Worm (Caenorhabditis elegans) whole organism, L3 larva: Measurements from ENCODE around the gene srh-83.
A peak's percentile ranks its signal among the peaks of the same experiment; 100 is the strongest.

Experiments
- aly-2 ChIP-seq: fragments of 150-350 bp; optimal IDR thresholded peaks from 2 replicates; lab custom pipeline; 2014; ENCODE audit warnings: missing biosample characterization, missing genetic modification characterization
- ceh-16 ChIP-seq: sonication (generic microtip); optimal IDR thresholded peaks from 2 replicates; lab custom pipeline; 2017; ENCODE audit warnings: missing biosample characterization, missing genetic modification characterization
- ceh-28 ChIP-seq: fragments of 150-350 bp; optimal IDR thresholded peaks from 2 replicates; lab custom pipeline; 2014; ENCODE audit warnings: missing biosample characterization, missing genetic modification reagents, missing genetic modification characterization
- egl-27 ChIP-seq: sonication (generic microtip); optimal IDR thresholded peaks from 4 replicates; lab custom pipeline; 2017; ENCODE audit warnings: missing biosample characterization, missing genetic modification reagents, missing genetic modification characterization
- egl-5 ChIP-seq: fragments of 150-350 bp; optimal IDR thresholded peaks from 2 replicates; lab custom pipeline; 2017; ENCODE audit warnings: missing biosample characterization, missing genetic modification reagents, missing genetic modification characterization, inconsistent platforms
- elt-1 ChIP-seq: fragments of 150-350 bp; optimal IDR thresholded peaks from 2 replicates; lab custom pipeline; 2014; ENCODE audit warnings: missing biosample characterization, missing genetic modification characterization
- elt-2 ChIP-seq: sonication (generic microtip); optimal IDR thresholded peaks from 2 replicates; lab custom pipeline; 2016; ENCODE audit warnings: missing genetic modification reagents, mild to moderate bottlenecking, missing genetic modification characterization, missing compliant biosample characterization
- elt-3 ChIP-seq, 3 experiments: fragments of 150-350 bp in 1 of 3; sonication (generic microtip) in 2 of 3; optimal IDR thresholded peaks; 2 replicates in 2 of 3; 4 replicates in 1 of 3; lab custom pipeline; 2014 to 2017; ENCODE audit warnings: missing biosample characterization in 3 of 3, missing genetic modification characterization in 3 of 3
- eor-1 ChIP-seq, 2 experiments: fragments of 150-350 bp; optimal IDR thresholded peaks; 2 replicates each; lab custom pipeline; 2014 to 2018; ENCODE audit warnings: missing biosample characterization in 2 of 2, missing genetic modification characterization in 2 of 2
- fkh-10 ChIP-seq: sonication (generic microtip); optimal IDR thresholded peaks from 2 replicates; lab custom pipeline; 2017; ENCODE audit warnings: missing biosample characterization, missing genetic modification reagents, missing genetic modification characterization
- fkh-2 ChIP-seq: fragments of 150-350 bp; optimal IDR thresholded peaks from 2 replicates; lab custom pipeline; 2014; ENCODE audit warnings: missing biosample characterization, missing genetic modification reagents, missing genetic modification characterization
- fos-1 ChIP-seq: fragments of 150-350 bp; optimal IDR thresholded peaks from 2 replicates; lab custom pipeline; 2014; ENCODE audit warnings: missing biosample characterization, missing genetic modification characterization
- jun-1 ChIP-seq: fragments of 150-350 bp; optimal IDR thresholded peaks from 2 replicates; lab custom pipeline; 2014; ENCODE audit warnings: missing biosample characterization, missing genetic modification reagents, missing genetic modification characterization
- lin-15B ChIP-seq: fragments of 150-350 bp; optimal IDR thresholded peaks from 2 replicates; lab custom pipeline; 2014; ENCODE audit warnings: missing biosample characterization, missing genetic modification characterization
- lsy-12 ChIP-seq: sonication (generic microtip); optimal IDR thresholded peaks from 2 replicates; lab custom pipeline; 2016; ENCODE audit warnings: mild to moderate bottlenecking, missing genetic modification characterization, missing compliant biosample characterization
- mdl-1 ChIP-seq: fragments of 150-350 bp; optimal IDR thresholded peaks from 2 replicates; lab custom pipeline; 2014; ENCODE audit warnings: missing biosample characterization, missing genetic modification characterization
- mml-1 ChIP-seq: fragments of 150-350 bp; sonication (generic microtip); optimal IDR thresholded peaks from 3 replicates; lab custom pipeline; 2014; ENCODE audit warnings: missing biosample characterization, missing genetic modification characterization
- nfya-1 ChIP-seq: sonication (generic microtip); optimal IDR thresholded peaks from 2 replicates; lab custom pipeline; 2017; ENCODE audit warnings: missing genetic modification characterization, mild to moderate bottlenecking, missing compliant biosample characterization, antibody characterized with exemption, moderate library complexity; ENCODE audit not compliant: insufficient read depth
- nhr-11 ChIP-seq: fragments of 150-350 bp; optimal IDR thresholded peaks from 2 replicates; lab custom pipeline; 2014; ENCODE audit warnings: missing biosample characterization, missing genetic modification characterization
- nhr-237 ChIP-seq: fragments of 150-350 bp; optimal IDR thresholded peaks from 2 replicates; lab custom pipeline; 2014; ENCODE audit warnings: missing biosample characterization, missing genetic modification characterization
- nhr-28 ChIP-seq: fragments of 150-350 bp; optimal IDR thresholded peaks from 2 replicates; lab custom pipeline; 2014; ENCODE audit warnings: missing biosample characterization, missing genetic modification characterization
- nhr-43 ChIP-seq: sonication (generic microtip); optimal IDR thresholded peaks from 2 replicates; lab custom pipeline; 2016; ENCODE audit warnings: mild to moderate bottlenecking, missing genetic modification characterization, missing compliant biosample characterization; ENCODE audit not compliant: poor library complexity, severe bottlenecking
- nhr-67 ChIP-seq: fragments of 150-350 bp; optimal IDR thresholded peaks from 2 replicates; lab custom pipeline; 2014; ENCODE audit warnings: missing biosample characterization, missing genetic modification characterization
- nhr-77 ChIP-seq: fragments of 150-350 bp; optimal IDR thresholded peaks from 2 replicates; lab custom pipeline; 2014; ENCODE audit warnings: missing biosample characterization, missing genetic modification characterization
- pha-4 ChIP-seq: fragments of 150-350 bp; optimal IDR thresholded peaks from 2 replicates; lab custom pipeline; 2014; ENCODE audit warnings: missing biosample characterization, missing genetic modification reagents, missing genetic modification characterization
- pqm-1 ChIP-seq: fragments of 150-350 bp; optimal IDR thresholded peaks from 2 replicates; lab custom pipeline; 2017; ENCODE audit warnings: missing biosample characterization, missing genetic modification characterization, inconsistent platforms
- sea-2 ChIP-seq: fragments of 150-350 bp; sonication (generic microtip); optimal IDR thresholded peaks from 4 replicates; lab custom pipeline; 2014; ENCODE audit warnings: missing biosample characterization, missing genetic modification reagents, missing genetic modification characterization
- skn-1 ChIP-seq: fragments of 150-350 bp; optimal IDR thresholded peaks from 2 replicates; lab custom pipeline; 2014; ENCODE audit warnings: missing biosample characterization, missing genetic modification characterization
- tbx-2 ChIP-seq: sonication (generic microtip); optimal IDR thresholded peaks from 2 replicates; lab custom pipeline; 2016; ENCODE audit warnings: mild to moderate bottlenecking, missing genetic modification characterization, missing compliant biosample characterization
- unc-62 ChIP-seq: fragments of 150-350 bp; sonication (generic microtip); optimal IDR thresholded peaks from 4 replicates; lab custom pipeline; 2014; ENCODE audit warnings: missing biosample characterization, missing genetic modification reagents, missing genetic modification characterization
- zag-1 ChIP-seq: fragments of 150-350 bp; optimal IDR thresholded peaks from 2 replicates; lab custom pipeline; 2014; ENCODE audit warnings: missing biosample characterization, missing genetic modification characterization
- ztf-11 ChIP-seq: fragments of 150-350 bp; optimal IDR thresholded peaks from 2 replicates; lab custom pipeline; 2014; ENCODE audit warnings: missing biosample characterization, missing genetic modification characterization
- ztf-4 ChIP-seq: fragments of 150-350 bp; optimal IDR thresholded peaks from 2 replicates; lab custom pipeline; 2014; ENCODE audit warnings: missing biosample characterization, missing genetic modification characterization

Gene srh-83

DNA sequence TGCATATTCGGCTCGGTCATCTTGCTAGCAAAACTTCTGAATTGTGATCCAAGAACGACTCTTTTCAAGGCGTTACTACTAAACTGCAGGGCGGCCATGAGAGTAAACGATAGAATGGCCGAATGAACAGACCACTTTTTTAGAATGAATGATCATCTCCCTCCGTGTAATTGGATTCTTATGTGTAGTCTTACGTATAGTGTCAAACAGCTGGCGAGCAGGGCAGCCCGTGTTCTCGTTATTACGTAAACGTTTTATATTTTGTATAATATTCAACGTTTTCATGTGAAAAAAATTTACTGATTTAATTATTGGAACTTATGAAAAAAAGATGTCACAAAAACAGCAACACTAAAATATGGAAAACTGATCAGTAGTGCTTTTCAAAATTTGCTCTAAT lies 8.2 kb upstream of the srh-83 start, which contains the start of gene F10D2.10:
F10D2.10 (minus strand) TSS at position 101 of the 400 bp plus-strand sequence.
- TF ChIP-seq nhr-11 (tag; lab: Kevin White, UChicago): no peak
- no peak for TF ChIP-seq elt-2
- no peak for TF ChIP-seq nfya-1 (tag; lab: Kevin White, UChicago)
- no peak for TF ChIP-seq nhr-77 (tag; lab: Kevin White, UChicago)
- no peak for TF ChIP-seq nhr-28 (tag; lab: Kevin White, UChicago)
- no peak for TF ChIP-seq nhr-237 (tag; lab: Kevin White, UChicago)
- TF ChIP-seq lsy-12: no peak
- no peak for TF ChIP-seq aly-2 (tag; lab: Kevin White, UChicago)
- TF ChIP-seq nhr-43 (tag; lab: Kevin White, UChicago): no peak
- no peak for TF ChIP-seq mdl-1
- TF ChIP-seq fos-1: no peak
- TF ChIP-seq fkh-2 (tag; lab: Kevin White, UChicago): no peak
- TF ChIP-seq elt-3 (tag; optimal IDR thresholded peaks at IDR 0.05; lab: Kevin White, UChicago): no peak
- no peak for TF ChIP-seq lin-15B
- TF ChIP-seq mml-1 (tag; lab: Kevin White, UChicago): no peak
- no peak for TF ChIP-seq fkh-10 (GFP tag; lab: Kevin White, UChicago)
- TF ChIP-seq eor-1 (tag; optimal IDR thresholded peaks at IDR 0.05; lab: Kevin White, UChicago): no peak
- TF ChIP-seq pha-4: no peak
- TF ChIP-seq ceh-16 (tag; lab: Kevin White, UChicago): no peak

ce11 chrV:7157089-7157488 lies 7.2 kb upstream of the srh-83 start, which contains the start of gene ugt-39:
Gene ugt-39 (plus strand): TSS chrV:7157142.
- peak; percentile 38 for TF ChIP-seq skn-1 (tag; lab: Kevin White, UChicago)
- TF ChIP-seq elt-2: peak; percentile 61
- no peak for TF ChIP-seq ztf-4 (tag; lab: Kevin White, UChicago)
- TF ChIP-seq pqm-1 (tag; lab: Kevin White, UChicago): peak; percentile 69
- TF ChIP-seq, all 47 proteins: peak for 3

- no peak for TF ChIP-seq pqm-1 (tag; lab: Kevin White, UChicago)
- TF ChIP-seq nhr-43 (tag; lab: Kevin White, UChicago): no peak
- TF ChIP-seq ceh-28 (tag; lab: Kevin White, UChicago): no peak
- no peak for TF ChIP-seq zag-1 (tag; lab: Kevin White, UChicago)
- TF ChIP-seq mml-1 (tag; lab: Kevin White, UChicago): no peak
- no peak for TF ChIP-seq nhr-67 (tag; lab: Kevin White, UChicago)
- TF ChIP-seq jun-1 (tag; lab: Kevin White, UChicago): no peak
Observed at ce11 chrV:7159391-7159790, 4.9 kb upstream of the srh-83 start, which contains the start of gene str-204. Gene str-204 (plus strand): TSS chrV:7159691.

DNA sequence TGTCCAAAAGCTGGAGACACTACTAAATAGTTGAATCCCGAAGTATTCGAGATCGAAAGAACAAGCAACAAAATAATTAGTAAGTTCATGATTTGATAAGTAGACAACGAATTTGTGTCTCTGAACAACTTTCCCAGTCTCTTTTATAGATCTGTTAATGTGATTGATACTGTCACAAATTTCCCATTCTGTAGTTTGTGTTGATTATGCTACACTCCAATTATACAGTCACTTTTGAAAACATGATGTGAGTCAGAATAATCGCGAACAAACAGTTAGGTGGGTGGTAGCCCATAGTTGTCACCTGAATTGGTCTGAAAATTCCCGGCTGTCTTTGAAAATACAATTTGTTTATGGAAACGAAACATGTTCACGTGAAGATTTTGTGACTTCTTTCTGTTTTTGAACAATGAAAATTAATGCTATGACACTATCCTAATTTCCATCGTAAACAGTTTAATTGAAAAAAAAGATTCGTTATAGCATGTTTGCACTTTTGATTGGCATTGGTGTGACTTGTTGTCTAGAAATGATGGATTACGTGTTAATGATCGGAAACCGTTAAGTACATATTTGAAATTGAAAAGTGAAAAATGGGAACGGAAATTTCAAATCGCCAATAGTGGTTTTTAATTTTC lies 714 bp upstream of the srh-83 start, which contains the start of gene ugt-41:
ugt-41 (minus strand) TSS at position 119 of the 638 bp plus-strand sequence.
- TF ChIP-seq egl-27 (tag; lab: Kevin White, UChicago) (no peak), elt-2 (peak; percentile 15)

- TF ChIP-seq jun-1 (tag; lab: Kevin White, UChicago) (no peak), unc-62 (GFP tag; lab: Kevin White, UChicago) (no peak), skn-1 (tag; lab: Kevin White, UChicago) (no peak), nhr-237 (tag; lab: Kevin White, UChicago) (no peak), tbx-2 (tag; lab: Kevin White, UChicago) (no peak), mml-1 (tag; lab: Kevin White, UChicago) (no peak), sea-2 (GFP tag; lab: Kevin White, UChicago) (no peak), ztf-11 (tag; lab: Kevin White, UChicago) (no peak), nfya-1 (tag; lab: Kevin White, UChicago) (no peak), ztf-4 (tag; lab: Kevin White, UChicago) (no peak), egl-5 (no peak), pqm-1 (tag; lab: Kevin White, UChicago) (no peak), ceh-16 (tag; lab: Kevin White, UChicago) (no peak), nhr-43 (tag; lab: Kevin White, UChicago) (no peak), fkh-2 (tag; lab: Kevin White, UChicago) (no peak), elt-1 (tag; lab: Kevin White, UChicago) (no peak), lsy-12 (no peak)
Observed at ce11 chrV:7166709-7167108, 2.4 kb downstream of the srh-83 start, which contains the start of gene ugt-36. Gene ugt-36 (plus strand): TSS chrV:7167009.
